Fruit fly (Drosophila melanogaster): ENCODE data around the gene CG4194.

DNA sequence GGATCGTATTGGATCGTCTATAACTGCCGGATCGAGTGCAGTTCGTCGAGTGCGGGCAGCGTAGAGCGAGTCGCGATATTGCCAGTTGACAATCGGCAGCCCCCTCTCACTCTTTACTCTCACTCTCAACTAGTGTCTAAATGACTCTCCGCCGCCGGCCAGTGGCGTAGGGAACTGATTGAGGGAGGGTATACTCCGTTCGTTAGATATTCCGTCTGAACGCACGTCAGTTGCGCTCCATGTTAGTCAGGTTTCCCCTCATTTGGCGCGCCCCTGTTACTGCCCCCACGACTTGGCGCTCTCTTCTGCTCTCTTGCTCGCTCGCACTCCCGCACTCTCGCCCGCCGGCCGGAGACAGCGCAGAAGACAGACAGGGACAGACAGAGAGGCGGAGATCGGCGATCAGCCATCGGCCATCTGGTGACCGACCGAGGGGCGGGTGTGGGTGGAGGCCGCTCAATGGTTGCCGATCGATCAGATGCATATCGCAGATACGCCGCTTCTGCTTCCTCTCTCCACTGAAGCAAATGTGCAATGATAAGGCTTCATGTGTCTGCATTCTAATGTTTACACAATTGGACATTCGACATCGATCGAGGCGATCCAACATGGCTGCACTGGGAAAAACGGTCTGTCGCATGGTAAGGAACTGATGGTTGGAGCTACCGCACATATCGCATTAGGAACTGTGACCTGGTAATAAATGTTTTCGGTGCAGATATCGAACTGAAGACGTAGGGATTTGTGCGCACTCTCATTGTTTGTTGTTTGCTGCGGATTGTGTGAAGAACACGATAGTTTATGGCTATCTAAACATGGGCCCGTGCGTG, 18.1 kb upstream of the CG4194 start, which contains the start of gene moody:
- TF ChIP-seq fd96Ca (GFP tag; IDR thresholded peaks at IDR 0.05) = peak; percentile 99
- peak; percentile 84 for TF ChIP-seq gl (tag; optimal IDR thresholded peaks at IDR 0.05)
- TF ChIP-seq Snoo (tag; optimal IDR thresholded peaks at IDR 0.05) = peak; percentile 93
- TF ChIP-seq CG10348 (GFP tag; IDR thresholded peaks at IDR 0.05) = peak; percentile 92
- TF ChIP-seq CG17806 (tag; optimal IDR thresholded peaks at IDR 0.05) = peak; percentile 84
- peak; percentile 92 for TF ChIP-seq CG14655 (GFP tag; optimal IDR thresholded peaks at IDR 0.05)
- TF ChIP-seq rn (GFP tag; IDR thresholded peaks at IDR 0.05) = peak; percentile 93
- peak; percentile 99 for TF ChIP-seq CG4496 (GFP tag; IDR thresholded peaks at IDR 0.05)
- TF ChIP-seq CG9948 (tag; optimal IDR thresholded peaks at IDR 0.05) = peak; percentile 68
- peak; percentile 56 for TF ChIP-seq EcR (GFP tag; optimal IDR thresholded peaks at IDR 0.05)
- peak; percentile 90 for TF ChIP-seq Pif1A (GFP tag; optimal IDR thresholded peaks at IDR 0.05)

Data from whole organism, pupa.